Fruit fly (Drosophila melanogaster) whole organism, embryonic: Measurements from ENCODE around the gene CG17764.

Experiments used
- Aef1 ChIP-seq: fragments of 200-800 bp; sonication (Bioruptor generic); IDR thresholded peaks from 3 replicates; pipeline ENCODE4 v1.3.6; 2022; ENCODE audit warnings: missing biosample characterization, missing genetic modification characterization
- Bteb2 ChIP-seq: fragments of 200-800 bp; sonication (Bioruptor generic); optimal IDR thresholded peaks from 2 replicates; lab custom pipeline; 2016; ENCODE audit warnings: missing biosample characterization, missing genetic modification characterization
- CG10209 ChIP-seq: fragments of 200-800 bp; sonication (Bioruptor generic); optimal IDR thresholded peaks from 3 replicates; lab custom pipeline; 2017; ENCODE audit warnings: missing biosample characterization, mild to moderate bottlenecking, missing genetic modification characterization, missing genetic modification reagents
- CG15479 ChIP-seq: fragments of 200-800 bp; sonication (Bioruptor generic); optimal IDR thresholded peaks from 3 replicates; lab custom pipeline; 2019; ENCODE audit warnings: missing biosample characterization, mild to moderate bottlenecking, missing genetic modification characterization, moderate library complexity
- CG15601 ChIP-seq: fragments of 200-800 bp; sonication (Bioruptor generic); optimal IDR thresholded peaks from 3 replicates; lab custom pipeline; 2019; ENCODE audit warnings: missing biosample characterization, mild to moderate bottlenecking, missing genetic modification characterization, moderate library complexity
- CG16779 ChIP-seq: fragments of 200-800 bp; sonication (Bioruptor generic); IDR thresholded peaks from 2 replicates; pipeline ENCODE4 v1.3.6; 2022; ENCODE audit warnings: missing biosample characterization, missing genetic modification characterization
- CG16815 ChIP-seq: fragments of 200-800 bp; sonication (Bioruptor generic); optimal IDR thresholded peaks from 3 replicates; lab custom pipeline; 2017; ENCODE audit warnings: missing biosample characterization, mild to moderate bottlenecking, missing genetic modification characterization
- CG17361 ChIP-seq: fragments of 200-800 bp; sonication (Bioruptor generic); IDR thresholded peaks from 3 replicates; pipeline ENCODE4 v1.3.6; 2022; ENCODE audit warnings: missing biosample characterization, missing genetic modification characterization
- CG17385 ChIP-seq: fragments of 200-800 bp; sonication (Bioruptor generic); optimal IDR thresholded peaks from 3 replicates; lab custom pipeline; 2018; ENCODE audit warnings: missing biosample characterization, mild to moderate bottlenecking, missing genetic modification characterization
- CG17829 ChIP-seq: fragments of 200-800 bp; optimal IDR thresholded peaks from 2 replicates; lab custom pipeline; 2019; ENCODE audit warnings: missing biosample characterization, mild to moderate bottlenecking, missing genetic modification characterization, moderate library complexity
- CG18476 ChIP-seq: fragments of 200-800 bp; sonication (Bioruptor generic); optimal IDR thresholded peaks from 2 replicates; lab custom pipeline; 2016; ENCODE audit warnings: missing biosample characterization, mild to moderate bottlenecking, missing genetic modification characterization
- CG18619 ChIP-seq: fragments of 200-800 bp; sonication (Bioruptor generic); optimal IDR thresholded peaks from 3 replicates; lab custom pipeline; 2017; ENCODE audit warnings: missing biosample characterization, mild to moderate bottlenecking, missing genetic modification characterization
- CG30403 ChIP-seq: fragments of 200-800 bp; sonication (Bioruptor generic); optimal IDR thresholded peaks from 3 replicates; lab custom pipeline; 2016; ENCODE audit warnings: missing biosample characterization, missing genetic modification characterization
- CG3065 ChIP-seq: fragments of 200-800 bp; sonication (Bioruptor generic); optimal IDR thresholded peaks from 2 replicates; lab custom pipeline; 2016; ENCODE audit warnings: missing biosample characterization, missing genetic modification characterization
- CG34376 ChIP-seq: fragments of 200-800 bp; sonication (Bioruptor generic); optimal IDR thresholded peaks from 2 replicates; lab custom pipeline; 2018; ENCODE audit warnings: missing biosample characterization, mild to moderate bottlenecking, missing genetic modification characterization
- CG34422 ChIP-seq: fragments of 200-800 bp; sonication (Bioruptor generic); IDR thresholded peaks from 3 replicates; pipeline ENCODE4 v1.3.6; 2022; ENCODE audit warnings: missing biosample characterization, missing genetic modification characterization
- CG3995 ChIP-seq: fragments of 200-800 bp; sonication (Bioruptor generic); optimal IDR thresholded peaks from 3 replicates; lab custom pipeline; 2016; ENCODE audit warnings: missing biosample characterization, missing genetic modification characterization
- CG4424 ChIP-seq: fragments of 200-800 bp; sonication (Bioruptor generic); optimal IDR thresholded peaks from 3 replicates; lab custom pipeline; 2016; ENCODE audit warnings: missing biosample characterization, missing genetic modification characterization
- CG5245 ChIP-seq: fragments of 200-800 bp; sonication (Bioruptor generic); optimal IDR thresholded peaks from 3 replicates; lab custom pipeline; 2016; ENCODE audit warnings: missing biosample characterization, missing genetic modification characterization
- CG6272 ChIP-seq: fragments of 200-800 bp; sonication (Bioruptor generic); IDR thresholded peaks from 2 replicates; pipeline ENCODE4 v1.3.6; 2022; ENCODE audit warnings: missing biosample characterization, missing genetic modification characterization
- CG6813 ChIP-seq: fragments of 200-800 bp; sonication (Bioruptor generic); optimal IDR thresholded peaks from 2 replicates; lab custom pipeline; 2017; ENCODE audit warnings: missing biosample characterization, missing genetic modification characterization, mild to moderate bottlenecking, moderate library complexity, missing genetic modification reagents
- CG8089 ChIP-seq: fragments of 200-800 bp; sonication (Bioruptor generic); optimal IDR thresholded peaks from 3 replicates; lab custom pipeline; 2016; ENCODE audit warnings: missing biosample characterization, missing genetic modification characterization
- CG9215 ChIP-seq: fragments of 200-800 bp; sonication (Bioruptor generic); IDR thresholded peaks from 2 replicates; pipeline ENCODE4 v1.3.6; 2022; ENCODE audit warnings: missing biosample characterization, missing genetic modification characterization
- CG9609 ChIP-seq: fragments of 200-800 bp; sonication (Bioruptor generic); optimal IDR thresholded peaks from 3 replicates; lab custom pipeline; 2016; ENCODE audit warnings: missing biosample characterization, missing genetic modification characterization
- Dek ChIP-seq: fragments of 200-800 bp; sonication (Bioruptor generic); optimal IDR thresholded peaks from 3 replicates; lab custom pipeline; 2019; ENCODE audit warnings: missing biosample characterization, mild to moderate bottlenecking, missing genetic modification characterization, moderate library complexity
- H2.0 ChIP-seq: fragments of 200-800 bp; sonication (Bioruptor generic); IDR thresholded peaks from 2 replicates; pipeline ENCODE4 v1.3.6; 2022; ENCODE audit warnings: missing biosample characterization, missing genetic modification characterization
- Hmr ChIP-seq: fragments of 200-800 bp; sonication (Bioruptor generic); optimal IDR thresholded peaks from 3 replicates; lab custom pipeline; 2017; ENCODE audit warnings: mild to moderate bottlenecking, missing biosample characterization, missing genetic modification reagents, missing genetic modification characterization
- MBD-R2 ChIP-seq: fragments of 200-800 bp; sonication (Bioruptor generic); IDR thresholded peaks from 2 replicates; pipeline ENCODE4 v1.3.6; 2022; ENCODE audit warnings: missing biosample characterization, missing genetic modification characterization
- Myb ChIP-seq: fragments of 200-800 bp; sonication (Bioruptor generic); optimal IDR thresholded peaks from 2 replicates; lab custom pipeline; 2016; ENCODE audit warnings: missing biosample characterization, missing genetic modification characterization
- NfI ChIP-seq: fragments of 200-800 bp; sonication (Bioruptor generic); optimal IDR thresholded peaks from 3 replicates; lab custom pipeline; 2018; ENCODE audit warnings: missing biosample characterization, mild to moderate bottlenecking, missing genetic modification characterization, moderate library complexity
- Rfx ChIP-seq: fragments of 200-800 bp; sonication (Bioruptor generic); IDR thresholded peaks from 2 replicates; pipeline ENCODE4 v1.3.6; 2022; ENCODE audit warnings: missing biosample characterization, missing genetic modification characterization
- Sry-δ ChIP-seq: fragments of 200-800 bp; sonication (Bioruptor generic); optimal IDR thresholded peaks from 2 replicates; lab custom pipeline; 2016; ENCODE audit warnings: missing biosample characterization, missing genetic modification characterization
- Vsx1 ChIP-seq: fragments of 200-800 bp; sonication (Bioruptor generic); optimal IDR thresholded peaks from 2 replicates; lab custom pipeline; 2017; ENCODE audit warnings: missing biosample characterization, mild to moderate bottlenecking, missing genetic modification characterization, missing genetic modification reagents
- ato ChIP-seq: fragments of 200-800 bp; sonication (Bioruptor generic); IDR thresholded peaks from 2 replicates; pipeline ENCODE4 v1.3.6; 2022; ENCODE audit warnings: missing biosample characterization, missing genetic modification characterization; ENCODE audit not compliant: partially characterized antibody
- cas ChIP-seq: fragments of 200-800 bp; sonication (Bioruptor generic); IDR thresholded peaks from 2 replicates; pipeline ENCODE4 v1.3.6; 2022; ENCODE audit warnings: missing biosample characterization, missing genetic modification characterization
- cato ChIP-seq: fragments of 200-800 bp; sonication (Bioruptor generic); optimal IDR thresholded peaks from 2 replicates; lab custom pipeline; 2016; ENCODE audit warnings: missing biosample characterization, missing genetic modification characterization, borderline replicate concordance
- emc ChIP-seq: fragments of 200-800 bp; sonication (Bioruptor generic); optimal IDR thresholded peaks from 2 replicates; lab custom pipeline; 2016; ENCODE audit warnings: missing biosample characterization, missing genetic modification characterization
- esg ChIP-seq: fragments of 200-800 bp; sonication (Bioruptor generic); conservative IDR thresholded peaks from 2 replicates; pipeline ENCODE4 v1.3.6; 2022; ENCODE audit warnings: missing biosample characterization, missing genetic modification characterization
- gcm ChIP-seq: fragments of 200-800 bp; sonication (Bioruptor generic); optimal IDR thresholded peaks from 2 replicates; lab custom pipeline; 2019; ENCODE audit warnings: missing biosample characterization, mild to moderate bottlenecking, missing genetic modification characterization, moderate library complexity
- ken ChIP-seq: fragments of 200-800 bp; sonication (Bioruptor generic); IDR thresholded peaks from 3 replicates; pipeline ENCODE4 v1.3.6; 2022; ENCODE audit warnings: missing biosample characterization, missing genetic modification characterization
- lilli ChIP-seq: fragments of 200-800 bp; sonication (Bioruptor generic); optimal IDR thresholded peaks from 3 replicates; lab custom pipeline; 2016; ENCODE audit warnings: missing biosample characterization, missing genetic modification characterization
- schlank ChIP-seq: fragments of 200-800 bp; sonication (Bioruptor generic); optimal IDR thresholded peaks from 2 replicates; lab custom pipeline; 2018; ENCODE audit warnings: missing biosample characterization, mild to moderate bottlenecking, missing genetic modification characterization
- sd ChIP-seq: fragments of 200-800 bp; sonication (Bioruptor generic); optimal IDR thresholded peaks from 3 replicates; lab custom pipeline; 2018; ENCODE audit warnings: missing biosample characterization, mild to moderate bottlenecking, missing genetic modification characterization, moderate library complexity
- sim ChIP-seq: fragments of 200-800 bp; sonication (Bioruptor generic); IDR thresholded peaks from 2 replicates; pipeline ENCODE4 v1.3.6; 2022; ENCODE audit warnings: missing biosample characterization, missing genetic modification characterization
- sqz ChIP-seq: fragments of 200-800 bp; sonication (Bioruptor generic); optimal IDR thresholded peaks from 3 replicates; lab custom pipeline; 2018; ENCODE audit warnings: missing biosample characterization, mild to moderate bottlenecking, missing genetic modification characterization
- tap ChIP-seq: fragments of 200-800 bp; optimal IDR thresholded peaks from 3 replicates; lab custom pipeline; 2019; ENCODE audit warnings: missing biosample characterization, mild to moderate bottlenecking, missing genetic modification characterization, moderate library complexity
- tna ChIP-seq: fragments of 200-800 bp; sonication (Bioruptor generic); IDR thresholded peaks from 2 replicates; pipeline ENCODE4 v1.3.6; 2022; ENCODE audit warnings: missing biosample characterization, missing genetic modification characterization; ENCODE audit not compliant: partially characterized antibody

The CG17764 gene

dm6 chrX:5332259-5332862 lies 25.1 kb upstream of the CG17764 start, which contains the start of gene CanB (continued):
- TF ChIP-seq Sry-δ (GFP tag; lab: Kevin White, UChicago), result peak; percentile 82
- peak; percentile 40 for TF ChIP-seq sqz (GFP tag; lab: Kevin White, UChicago)
- no peak for TF ChIP-seq CG8089 (GFP tag; lab: Kevin White, UChicago)
- no peak for TF ChIP-seq tap (tag; lab: Kevin White, UChicago)
- no peak for TF ChIP-seq ato (GFP tag; lab: Robert Waterston, UW)
- TF ChIP-seq CG5245 (GFP tag; lab: Kevin White, UChicago), result no peak
- no peak for TF ChIP-seq Vsx1 (GFP tag; lab: Kevin White, UChicago)
- peak; percentile 16 for TF ChIP-seq lilli (GFP tag; lab: Kevin White, UChicago)
- no peak for TF ChIP-seq CG18476 (GFP tag; lab: Kevin White, UChicago)
- TF ChIP-seq Hmr (GFP tag; lab: Kevin White, UChicago), result peak; percentile 30
- no peak for TF ChIP-seq esg (GFP tag; lab: Robert Waterston, UW)
- TF ChIP-seq ken (GFP tag; lab: Robert Waterston, UW), result no peak
- peak; percentile 41; the same call in 1 of the 2 replicates for TF ChIP-seq Rfx (GFP tag; lab: Robert Waterston, UW)
- no peak for TF ChIP-seq schlank (tag; lab: Kevin White, UChicago)
- TF ChIP-seq CG17385 (GFP tag; lab: Kevin White, UChicago), result no peak
- TF ChIP-seq tna (GFP tag; lab: Robert Waterston, UW), result no peak
- no peak for TF ChIP-seq CG34422 (GFP tag; lab: Robert Waterston, UW)
- TF ChIP-seq CG16815 (GFP tag; lab: Kevin White, UChicago), result no peak
- no peak for TF ChIP-seq cato (GFP tag; lab: Kevin White, UChicago)
- TF ChIP-seq CG17829, result no peak
- TF ChIP-seq emc, result no peak
- no peak for TF ChIP-seq CG10209 (GFP tag; lab: Kevin White, UChicago)

- peak; percentile 0 for TF ChIP-seq CG6813 (GFP tag; lab: Kevin White, UChicago)
- TF ChIP-seq CG18619 (GFP tag; lab: Kevin White, UChicago), result peak; percentile 23
- no peak for TF ChIP-seq Bteb2 (GFP tag; lab: Kevin White, UChicago)
- no peak for TF ChIP-seq cas (GFP tag; lab: Robert Waterston, UW)
- TF ChIP-seq CG15479 (GFP tag; lab: Kevin White, UChicago), result no peak
- no peak for TF ChIP-seq sd
- TF ChIP-seq CG15601, result peak; percentile 16
- TF ChIP-seq CG9215 (GFP tag; lab: Robert Waterston, UW), result peak; percentile 49
- TF ChIP-seq CG9609 (GFP tag; lab: Kevin White, UChicago), result no peak
- no peak for TF ChIP-seq CG16779 (GFP tag; lab: Robert Waterston, UW)
- TF ChIP-seq CG3065, result no peak
- peak; percentile 67 for TF ChIP-seq CG17361
- peak; percentile 59 for TF ChIP-seq H2.0 (GFP tag; lab: Robert Waterston, UW)
- peak; percentile 7 for TF ChIP-seq gcm (GFP tag; lab: Kevin White, UChicago)
- no peak for TF ChIP-seq Myb (GFP tag; lab: Kevin White, UChicago)
- peak; percentile 66 for TF ChIP-seq MBD-R2 (GFP tag; lab: Robert Waterston, UW)
- peak; percentile 28 for TF ChIP-seq CG4424
- no peak for TF ChIP-seq sim
- peak; percentile 55 for TF ChIP-seq CG30403
- TF ChIP-seq Rfx (GFP tag; lab: Robert Waterston, UW), result peak; percentile 61
- TF ChIP-seq Dek, result peak; percentile 22
- peak; percentile 28; the same call in 1 of the 2 replicates for TF ChIP-seq CG6272 (GFP tag; lab: Robert Waterston, UW)
- peak; percentile 66; the same call in 2 of the 3 replicates for TF ChIP-seq Aef1 (GFP tag; lab: Robert Waterston, UW)
- peak; percentile 44; the same call in 1 of the 2 replicates for TF ChIP-seq esg (GFP tag; lab: Robert Waterston, UW)
- TF ChIP-seq CG3995 (GFP tag; lab: Kevin White, UChicago), result peak; percentile 99
- TF ChIP-seq CG18476 (GFP tag; lab: Kevin White, UChicago), result peak; percentile 17
- TF ChIP-seq CG34376, result peak; percentile 7
- TF ChIP-seq NfI (GFP tag; lab: Kevin White, UChicago), result peak; percentile 25
Measured at dm6 chrX:5329266-5329898, 22.2 kb upstream of the CG17764 start, which contains the start of the genes CG3309 and XRCC1. Gene CG3309, minus strand, starts transcription at chrX:5329347. Gene XRCC1, plus strand, starts transcription at chrX:5329876.
